Fruit fly (Drosophila melanogaster): ENCODE results near the gene sesB.
A peak's percentile ranks its signal among the peaks of the same experiment; 100 is the strongest.

The sesB gene

dm6 chrX:10805651-10806191 lies 19.0 kb upstream of the sesB start (continued):
- TF ChIP-seq esn (GFP tag; optimal IDR thresholded peaks at IDR 0.05) (peak; percentile 42), CG6792 (GFP tag; optimal IDR thresholded peaks at IDR 0.05) (peak; percentile 48), fkh (GFP tag; optimal IDR thresholded peaks at IDR 0.05) (peak; percentile 39), CG8319 (GFP tag; optimal IDR thresholded peaks at IDR 0.05) (peak; percentile 39), acj6 (GFP tag; optimal IDR thresholded peaks at IDR 0.05) (peak; percentile 2), CG6276 (GFP tag; optimal IDR thresholded peaks at IDR 0.05) (peak; percentile 76), CG6854 (GFP tag; optimal IDR thresholded peaks at IDR 0.05) (peak; percentile 84), Hr39 (GFP tag; optimal IDR thresholded peaks at IDR 0.05) (no peak), dsx (GFP tag; optimal IDR thresholded peaks at IDR 0.05; ENCODE audit: poor library complexity, severe bottlenecking) (peak; percentile 75), spab (GFP tag; optimal IDR thresholded peaks at IDR 0.05) (peak; percentile 83), Sox15 (GFP tag; optimal IDR thresholded peaks at IDR 0.05) (no peak), CG10669 (GFP tag; optimal IDR thresholded peaks at IDR 0.05) (peak; percentile 76), CG11902 (GFP tag; optimal IDR thresholded peaks at IDR 0.05) (no peak), fd59A (GFP tag; optimal IDR thresholded peaks at IDR 0.05) (peak; percentile 39), CG3919 (GFP tag; optimal IDR thresholded peaks at IDR 0.05) (peak; percentile 40), dac (GFP tag; optimal IDR thresholded peaks at IDR 0.05) (peak; percentile 11), Ets96B (tag; optimal IDR thresholded peaks at IDR 0.05) (peak; percentile 68), CG11294 (GFP tag; IDR thresholded peaks at IDR 0.05) (peak; percentile 37; the same call in 1 of the 2 replicates), CG34406 (GFP tag; optimal IDR thresholded peaks at IDR 0.05) (peak; percentile 70), CG15336 (GFP tag; IDR thresholded peaks at IDR 0.05) (peak; percentile 50), CG9139 (GFP tag; optimal IDR thresholded peaks at IDR 0.05) (peak; percentile 93), CG11762 (GFP tag; optimal IDR thresholded peaks at IDR 0.05; ENCODE audit: insufficient read depth) (peak; percentile 62), CG31627 (GFP tag; optimal IDR thresholded peaks at IDR 0.05) (no peak), OdsH (GFP tag; optimal IDR thresholded peaks at IDR 0.05) (peak; percentile 27), CG3032 (tag; optimal IDR thresholded peaks at IDR 0.05) (peak; percentile 66), CG6808 (GFP tag; optimal IDR thresholded peaks at IDR 0.05) (peak; percentile 90), Gug (GFP tag; IDR thresholded peaks at IDR 0.05) (peak; percentile 59), Ets21C (GFP tag; optimal IDR thresholded peaks at IDR 0.05) (no peak)

dm6 chrX:10804042-10804441 lies 17.3 kb upstream of the sesB start:
- TF ChIP-seq cyc (GFP tag; optimal IDR thresholded peaks at IDR 0.05): peak; percentile 30
- no peak for TF ChIP-seq Eip75B (GFP tag; optimal IDR thresholded peaks at IDR 0.05)
- TF ChIP-seq eg (GFP tag; IDR thresholded peaks at IDR 0.05): peak; percentile 49; the same call in 1 of the 3 replicates
- TF ChIP-seq CG7368 (GFP tag; optimal IDR thresholded peaks at IDR 0.05): no peak
- no peak for TF ChIP-seq CG34406 (GFP tag; optimal IDR thresholded peaks at IDR 0.05)
- peak; percentile 14 for TF ChIP-seq topi (GFP tag; optimal IDR thresholded peaks at IDR 0.05)
- TF ChIP-seq OdsH (GFP tag; optimal IDR thresholded peaks at IDR 0.05): peak; percentile 5
- peak; percentile 0 for TF ChIP-seq CG10669 (GFP tag; optimal IDR thresholded peaks at IDR 0.05)
- TF ChIP-seq CG31627 (GFP tag; optimal IDR thresholded peaks at IDR 0.05): peak; percentile 27
- TF ChIP-seq Gug (GFP tag; IDR thresholded peaks at IDR 0.05): no peak
- TF ChIP-seq svp (GFP tag): peak; percentile 65
- peak; percentile 28 for TF ChIP-seq acj6 (GFP tag; optimal IDR thresholded peaks at IDR 0.05)
- TF ChIP-seq Sox14 (GFP tag; optimal IDR thresholded peaks at IDR 0.05): peak; percentile 15
- peak; percentile 51 for TF ChIP-seq Eip78C (GFP tag)
- TF ChIP-seq CG4318 (GFP tag; optimal IDR thresholded peaks at IDR 0.05): no peak
- TF ChIP-seq CG3032 (tag; optimal IDR thresholded peaks at IDR 0.05): no peak
- peak; percentile 4 for TF ChIP-seq achi (GFP tag; optimal IDR thresholded peaks at IDR 0.05)
- peak; percentile 37 for TF ChIP-seq esn (GFP tag; optimal IDR thresholded peaks at IDR 0.05)
- peak; percentile 13 for TF ChIP-seq CG32006 (GFP tag; optimal IDR thresholded peaks at IDR 0.05)
- TF ChIP-seq vri (GFP tag; optimal IDR thresholded peaks at IDR 0.05): no peak
- TF ChIP-seq ss (GFP tag; optimal IDR thresholded peaks at IDR 0.05): no peak
- peak; percentile 46 for TF ChIP-seq Hr39 (GFP tag; optimal IDR thresholded peaks at IDR 0.05)
- peak; percentile 19 for TF ChIP-seq Smox (GFP tag; optimal IDR thresholded peaks at IDR 0.05)
- TF ChIP-seq Sox102F (GFP tag; optimal IDR thresholded peaks at IDR 0.05): peak; percentile 8
- no peak for TF ChIP-seq Eip93F (GFP tag; optimal IDR thresholded peaks at IDR 0.05)
- peak; percentile 24 for TF ChIP-seq pdm3 (GFP tag; optimal IDR thresholded peaks at IDR 0.05)
- TF ChIP-seq Met (GFP tag; optimal IDR thresholded peaks at IDR 0.05): peak; percentile 35
- peak; percentile 48 for TF ChIP-seq Hr4 (GFP tag; optimal IDR thresholded peaks at IDR 0.05)
- peak; percentile 36 for TF ChIP-seq net (GFP tag; optimal IDR thresholded peaks at IDR 0.05)
- peak; percentile 2 for TF ChIP-seq lz (GFP tag; optimal IDR thresholded peaks at IDR 0.05)
- TF ChIP-seq CG15336 (GFP tag; IDR thresholded peaks at IDR 0.05): peak; percentile 47
- TF ChIP-seq CG6163 (GFP tag; IDR thresholded peaks at IDR 0.05): peak; percentile 64; the same call in 2 of the 3 replicates
